Worm (Caenorhabditis elegans): ENCODE data around the gene fbxb-26.

DNA sequence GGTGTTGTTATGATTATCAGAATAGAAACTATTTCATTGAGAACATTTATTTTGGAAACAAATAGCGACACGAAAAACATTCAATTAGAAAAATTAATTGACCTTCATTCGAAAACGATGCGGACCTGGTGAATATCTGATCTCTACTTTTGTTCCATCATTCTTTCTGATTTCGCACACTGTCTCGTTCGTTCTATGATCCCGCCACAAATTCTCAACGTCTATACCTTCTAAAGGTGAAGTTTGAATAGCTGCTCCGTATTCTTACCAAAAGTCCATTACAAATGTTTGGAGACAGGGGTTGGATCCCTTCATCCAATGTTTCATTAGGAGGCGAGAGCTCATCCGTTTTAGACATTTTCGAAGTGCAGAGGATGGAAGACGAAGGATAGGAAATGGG, 30.5 kb upstream of the fbxb-26 start, which contains the start of gene fbxb-16:
- TF ChIP-seq mep-1 (tag; optimal IDR thresholded peaks at IDR 0.05) (no peak), snpc-4 (tag; optimal IDR thresholded peaks at IDR 0.05) (no peak), egl-13 (tag; optimal IDR thresholded peaks at IDR 0.05) (no peak), nhr-237 (tag; optimal IDR thresholded peaks at IDR 0.05) (no peak), mdl-1 (tag; optimal IDR thresholded peaks at IDR 0.05) (no peak)

Measured in whole organism, L1 larva.